Fruit fly (Drosophila melanogaster) whole organism, pupa: ENCODE results near the gene CG13373.

Experiments used
- CG10348 ChIP-seq: fragments of 200-800 bp; sonication (Bioruptor generic); IDR thresholded peaks from 2 replicates; pipeline ENCODE4 v1.3.6; 2022; ENCODE audit warnings: missing biosample characterization, missing genetic modification characterization
- CG12605 ChIP-seq: fragments of 200-800 bp; sonication (Bioruptor generic); IDR thresholded peaks from 2 replicates; pipeline ENCODE4 v1.3.6; 2022; ENCODE audit warnings: missing biosample characterization, missing genetic modification characterization
- CG13204 ChIP-seq: fragments of 200-800 bp; sonication (Bioruptor generic); optimal IDR thresholded peaks from 2 replicates; lab custom pipeline; 2018; ENCODE audit warnings: missing biosample characterization, mild to moderate bottlenecking, missing genetic modification characterization, moderate library complexity
- CG14655 ChIP-seq: fragments of 200-800 bp; sonication (Bioruptor generic); optimal IDR thresholded peaks from 3 replicates; lab custom pipeline; 2017; ENCODE audit warnings: mild to moderate bottlenecking, missing biosample characterization, missing genetic modification reagents, missing genetic modification characterization
- CG15710 ChIP-seq: fragments of 200-800 bp; sonication (Bioruptor generic); optimal IDR thresholded peaks from 2 replicates; lab custom pipeline; 2018; ENCODE audit warnings: missing biosample characterization, mild to moderate bottlenecking, missing genetic modification characterization, moderate library complexity
- CG17806 ChIP-seq: fragments of 200-800 bp; sonication (Bioruptor generic); optimal IDR thresholded peaks from 2 replicates; lab custom pipeline; 2018; ENCODE audit warnings: missing biosample characterization, mild to moderate bottlenecking, missing genetic modification characterization, moderate library complexity
- CG32121 ChIP-seq: fragments of 200-800 bp; sonication (Bioruptor generic); IDR thresholded peaks from 2 replicates; pipeline ENCODE4 v1.3.6; 2022; ENCODE audit warnings: missing biosample characterization, missing genetic modification characterization
- CG34367 ChIP-seq: fragments of 200-800 bp; sonication (Bioruptor generic); optimal IDR thresholded peaks from 2 replicates; lab custom pipeline; 2018; ENCODE audit warnings: missing biosample characterization, mild to moderate bottlenecking, missing genetic modification characterization
- CG4496 ChIP-seq: fragments of 200-800 bp; sonication (Bioruptor generic); IDR thresholded peaks from 3 replicates; pipeline ENCODE4 v1.3.6; 2022; ENCODE audit warnings: missing biosample characterization, missing genetic modification characterization
- CG8159 ChIP-seq: fragments of 200-800 bp; sonication (Bioruptor generic); optimal IDR thresholded peaks from 3 replicates; lab custom pipeline; 2018; ENCODE audit warnings: missing biosample characterization, mild to moderate bottlenecking, missing genetic modification characterization, moderate library complexity
- CG8301 ChIP-seq: fragments of 200-800 bp; sonication (Bioruptor generic); optimal IDR thresholded peaks from 2 replicates; lab custom pipeline; 2018; ENCODE audit warnings: missing biosample characterization, mild to moderate bottlenecking, missing genetic modification characterization
- CG9948 ChIP-seq: fragments of 200-800 bp; sonication (Bioruptor generic); optimal IDR thresholded peaks from 2 replicates; lab custom pipeline; 2018; ENCODE audit warnings: missing biosample characterization, mild to moderate bottlenecking, missing genetic modification characterization, moderate library complexity
- D1 ChIP-seq: fragments of 200-800 bp; sonication (Bioruptor generic); optimal IDR thresholded peaks from 2 replicates; lab custom pipeline; 2018; ENCODE audit warnings: missing biosample characterization, mild to moderate bottlenecking, missing genetic modification characterization, moderate library complexity
- EcR ChIP-seq: fragments of 200-800 bp; sonication (Bioruptor generic); optimal IDR thresholded peaks from 3 replicates; lab custom pipeline; 2019; ENCODE audit warnings: missing biosample characterization, missing genetic modification characterization, mild to moderate bottlenecking, moderate library complexity, missing genetic modification reagents
- Ets98B ChIP-seq: fragments of 200-800 bp; sonication (Bioruptor generic); IDR thresholded peaks from 2 replicates; pipeline ENCODE4 v1.3.6; 2022; ENCODE audit warnings: missing biosample characterization, missing genetic modification characterization
- Pif1A ChIP-seq: fragments of 200-800 bp; sonication (Bioruptor generic); optimal IDR thresholded peaks from 3 replicates; lab custom pipeline; 2016; ENCODE audit warnings: missing biosample characterization, missing genetic modification characterization
- Pif1B ChIP-seq: fragments of 200-800 bp; sonication (Bioruptor generic); optimal IDR thresholded peaks from 3 replicates; lab custom pipeline; 2016; ENCODE audit warnings: missing biosample characterization, missing genetic modification characterization
- Snoo ChIP-seq: fragments of 200-800 bp; sonication (Bioruptor generic); optimal IDR thresholded peaks from 3 replicates; lab custom pipeline; 2017; ENCODE audit warnings: missing biosample characterization, mild to moderate bottlenecking, missing genetic modification characterization, inconsistent platforms
- fd96Ca ChIP-seq: fragments of 200-800 bp; sonication (Bioruptor generic); IDR thresholded peaks from 3 replicates; pipeline ENCODE4 v1.3.6; 2022; ENCODE audit warnings: missing biosample characterization, missing genetic modification characterization
- gl ChIP-seq: fragments of 200-800 bp; sonication (Bioruptor generic); optimal IDR thresholded peaks from 2 replicates; lab custom pipeline; 2018; ENCODE audit warnings: missing biosample characterization, mild to moderate bottlenecking, missing genetic modification characterization
- rn ChIP-seq: fragments of 200-800 bp; sonication (Bioruptor generic); IDR thresholded peaks from 2 replicates; pipeline ENCODE4 v1.3.6; 2022; ENCODE audit warnings: missing biosample characterization, missing genetic modification characterization

Gene CG13373

DNA sequence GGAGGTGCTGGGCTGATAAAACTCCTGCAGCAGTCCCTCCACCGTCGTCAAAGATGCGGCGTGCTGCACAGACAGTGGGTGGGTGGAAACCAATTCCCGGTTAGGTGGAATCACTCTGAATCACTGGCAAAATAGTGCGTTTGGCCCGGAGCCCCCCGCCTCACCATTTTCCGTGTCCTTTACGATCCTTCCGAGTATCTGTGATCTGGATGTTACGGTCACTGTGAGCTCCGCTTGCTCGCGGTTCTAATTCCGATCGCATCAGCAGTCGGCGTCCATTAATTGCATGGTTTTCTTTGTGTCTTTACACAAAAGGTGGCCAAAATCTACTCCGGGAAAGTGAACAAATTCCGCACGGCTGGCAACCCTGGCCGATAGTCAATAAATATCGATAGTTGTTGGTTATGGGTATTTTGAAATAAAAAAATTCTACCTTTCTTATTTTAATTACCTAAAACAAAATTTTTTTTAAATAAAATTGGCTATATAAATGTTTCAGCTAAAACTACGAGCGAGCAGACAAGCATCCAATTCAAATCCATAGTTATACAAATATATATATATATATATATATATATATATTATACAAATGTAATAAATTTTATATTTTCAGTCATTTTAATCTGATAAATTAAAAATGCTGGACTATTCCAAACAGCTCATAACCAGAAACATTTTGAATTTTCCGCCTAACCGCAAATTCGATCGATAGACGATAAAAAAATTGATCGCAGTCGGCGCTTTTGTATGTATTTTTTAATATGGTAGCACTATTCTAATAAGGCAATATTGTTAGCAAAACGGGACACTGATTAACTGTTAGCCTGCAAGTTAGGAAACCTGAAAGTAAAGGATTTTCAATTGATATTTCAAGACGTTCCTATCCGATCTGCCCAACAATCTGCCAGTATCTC, at the start of gene CG13373, which contains the start of gene ebo:
Gene CG13373, plus strand, starts transcription at position 755 of the 914 bp plus-strand sequence.
Gene ebo, minus strand, starts transcription at position 350 of the 914 bp plus-strand sequence.
- TF ChIP-seq CG34367 (tag; lab: Kevin White, UChicago), result no peak
- TF ChIP-seq D1 (tag; lab: Kevin White, UChicago), result no peak
- no peak for TF ChIP-seq CG8301
- TF ChIP-seq Snoo, result peak; percentile 7
- no peak for TF ChIP-seq gl (tag; lab: Kevin White, UChicago)
- no peak for TF ChIP-seq CG8159 (tag; lab: Kevin White, UChicago)
- TF ChIP-seq CG9948, result peak; percentile 30
- no peak for TF ChIP-seq Pif1B (GFP tag; lab: Kevin White, UChicago)
- no peak for TF ChIP-seq Pif1A (GFP tag; lab: Kevin White, UChicago)
- no peak for TF ChIP-seq CG10348 (GFP tag; lab: Robert Waterston, UW)
- TF ChIP-seq EcR (GFP tag; lab: Kevin White, UChicago), result no peak
- TF ChIP-seq Ets98B, result peak; percentile 31; the same call in 1 of the 2 replicates
- TF ChIP-seq fd96Ca, result no peak
- TF ChIP-seq CG32121, result no peak
- peak; percentile 2 for TF ChIP-seq CG15710 (tag; lab: Kevin White, UChicago)
- TF ChIP-seq CG17806 (tag; lab: Kevin White, UChicago), result peak; percentile 20
- TF ChIP-seq CG4496 (GFP tag; lab: Robert Waterston, UW), result 0 out of 3 replicates have a peak, but pooled peaks have one; percentile 43
- no peak for TF ChIP-seq CG13204 (GFP tag; lab: Kevin White, UChicago)
- TF ChIP-seq CG12605 (GFP tag; lab: Robert Waterston, UW), result no peak
- TF ChIP-seq CG14655, result no peak
- no peak for TF ChIP-seq rn (GFP tag; lab: Robert Waterston, UW)

DNA sequence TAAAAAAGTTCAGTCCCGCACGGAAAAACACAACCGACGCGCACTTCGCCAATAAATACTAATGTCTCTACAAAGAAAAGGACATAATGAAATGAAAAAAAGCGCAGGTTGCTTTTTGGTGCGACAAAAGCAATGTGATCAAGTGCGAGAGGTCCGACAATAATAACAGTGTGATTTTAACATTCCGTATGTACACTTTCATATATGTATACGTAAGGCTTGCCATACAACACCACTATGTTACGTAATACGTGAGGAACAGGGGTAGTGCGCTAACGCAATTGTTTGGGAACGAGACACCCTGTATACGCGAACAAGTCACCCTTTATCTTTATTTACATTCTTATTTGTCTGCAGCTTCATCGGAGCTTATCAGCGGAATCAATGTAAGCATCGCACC, 48.6 kb upstream of the CG13373 start:
- TF ChIP-seq EcR (GFP tag; lab: Kevin White, UChicago) (no peak), CG10348 (GFP tag; lab: Robert Waterston, UW) (no peak), Pif1B (GFP tag; lab: Kevin White, UChicago) (no peak), fd96Ca (no peak), rn (GFP tag; lab: Robert Waterston, UW) (no peak), CG13204 (GFP tag; lab: Kevin White, UChicago) (no peak), CG4496 (GFP tag; lab: Robert Waterston, UW) (no peak), CG8159 (tag; lab: Kevin White, UChicago) (no peak), CG12605 (GFP tag; lab: Robert Waterston, UW) (no peak)
- TF ChIP-seq, all 21 proteins: peak for 0

DNA sequence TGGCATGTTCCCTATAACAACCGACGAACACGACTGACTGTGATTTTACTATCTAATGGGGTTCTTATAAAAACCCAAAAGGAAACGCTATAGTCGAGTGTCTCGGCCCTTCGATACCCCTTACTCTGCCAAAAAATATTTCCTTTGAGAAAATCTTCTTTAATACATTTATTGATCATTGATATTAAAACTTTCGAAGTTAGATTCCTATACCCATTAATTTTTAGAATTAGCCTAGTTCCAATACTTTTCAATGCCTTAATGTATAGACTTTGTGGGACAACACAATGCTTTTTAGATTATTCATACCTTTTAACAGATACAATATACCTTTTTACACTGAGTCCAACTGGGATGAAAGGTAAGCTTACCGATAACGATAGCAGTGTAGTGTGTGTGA, 39.4 kb upstream of the CG13373 start, which contains the start of gene Pgcl:
Gene Pgcl, minus strand, starts transcription at position 45 of the 400 bp plus-strand sequence.
- TF ChIP-seq CG9948 (no peak), CG13204 (GFP tag; lab: Kevin White, UChicago) (no peak), CG4496 (GFP tag; lab: Robert Waterston, UW) (no peak), gl (tag; lab: Kevin White, UChicago) (no peak), CG8159 (tag; lab: Kevin White, UChicago) (no peak), CG8301 (no peak), CG12605 (GFP tag; lab: Robert Waterston, UW) (no peak), EcR (GFP tag; lab: Kevin White, UChicago) (no peak), CG32121 (no peak), CG17806 (tag; lab: Kevin White, UChicago) (no peak), Pif1B (GFP tag; lab: Kevin White, UChicago) (no peak), Ets98B (no peak), D1 (tag; lab: Kevin White, UChicago) (no peak), fd96Ca (no peak), Pif1A (GFP tag; lab: Kevin White, UChicago) (no peak), rn (GFP tag; lab: Robert Waterston, UW) (no peak)

DNA sequence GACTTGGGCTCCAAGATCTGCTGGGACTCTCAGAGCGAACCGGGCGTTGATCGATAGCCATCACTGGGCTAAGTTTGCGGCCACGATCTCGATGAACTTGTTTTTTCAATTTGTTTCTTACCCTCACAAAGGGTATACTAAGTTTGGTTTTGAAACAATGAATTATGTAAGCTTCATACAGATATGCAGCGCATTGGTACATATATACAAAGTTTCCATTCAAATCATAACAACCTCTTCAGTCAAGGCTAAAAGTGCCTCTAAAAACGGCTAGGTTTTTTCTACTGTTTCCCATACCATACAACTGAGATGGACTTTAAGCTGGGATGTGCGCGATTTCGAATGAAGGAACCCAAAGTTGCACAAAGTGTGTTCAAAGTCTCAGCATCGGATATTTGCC, 35.5 kb upstream of the CG13373 start:
- TF ChIP-seq fd96Ca (no peak), CG8159 (tag; lab: Kevin White, UChicago) (peak; percentile 1)

DNA sequence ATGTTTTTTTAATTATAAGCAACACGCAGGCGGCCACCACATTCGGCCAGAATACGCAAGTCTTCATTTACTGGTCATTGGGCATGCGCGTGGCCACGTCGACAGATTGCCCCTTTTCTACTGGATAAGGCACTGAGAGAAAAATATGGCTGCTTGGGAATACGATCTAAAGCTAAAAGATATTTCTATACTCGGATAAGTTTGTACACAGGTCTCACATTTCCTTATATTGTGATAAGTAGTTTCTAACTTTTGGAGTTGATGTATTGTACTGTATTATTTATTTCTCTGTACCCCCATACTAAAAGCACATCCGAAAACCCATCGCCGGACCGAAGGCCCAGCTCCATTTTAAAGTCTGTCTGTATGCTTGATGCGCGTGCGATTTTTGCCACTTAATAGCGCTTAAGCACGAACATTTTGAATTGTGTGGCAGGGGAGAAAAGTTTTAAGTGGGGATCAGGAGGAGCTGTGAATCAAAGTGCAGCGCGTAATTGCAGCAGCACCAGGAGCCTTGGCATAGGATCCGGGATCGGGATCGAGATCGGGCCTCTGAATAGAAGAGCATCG, 32.7 kb upstream of the CG13373 start:
- TF ChIP-seq gl (tag; lab: Kevin White, UChicago) (peak; percentile 60), CG14655 (peak; percentile 61), CG10348 (GFP tag; lab: Robert Waterston, UW) (no peak), CG15710 (tag; lab: Kevin White, UChicago) (peak; percentile 78), CG8159 (tag; lab: Kevin White, UChicago) (peak; percentile 80), CG12605 (GFP tag; lab: Robert Waterston, UW) (no peak), Ets98B (no peak), EcR (GFP tag; lab: Kevin White, UChicago) (no peak), CG8301 (peak; percentile 28), CG32121 (no peak), Pif1A (GFP tag; lab: Kevin White, UChicago) (peak; percentile 46), CG9948 (peak; percentile 73), CG4496 (GFP tag; lab: Robert Waterston, UW) (peak; percentile 44; the same call in 1 of the 3 replicates), CG13204 (GFP tag; lab: Kevin White, UChicago) (peak; percentile 11), Snoo (peak; percentile 40), CG17806 (tag; lab: Kevin White, UChicago) (peak; percentile 80), fd96Ca (no peak), CG34367 (tag; lab: Kevin White, UChicago) (peak; percentile 74), Pif1B (GFP tag; lab: Kevin White, UChicago) (peak; percentile 70), rn (GFP tag; lab: Robert Waterston, UW) (no peak), D1 (tag; lab: Kevin White, UChicago) (peak; percentile 23)
